Fruit fly (Drosophila melanogaster) whole organism, embryonic: ENCODE results near the gene trr.

Source experiments
- Abd-B ChIP-seq: fragments of 200-800 bp; sonication (Bioruptor generic); optimal IDR thresholded peaks from 2 replicates; lab custom pipeline; 2018; ENCODE audit warnings: missing biosample characterization, mild to moderate bottlenecking, missing genetic modification characterization, moderate library complexity
- Bgb ChIP-seq: fragments of 200-800 bp; sonication (Bioruptor generic); IDR thresholded peaks from 2 replicates; pipeline ENCODE4 v1.3.6; 2022; ENCODE audit warnings: missing biosample characterization, missing genetic modification characterization; ENCODE audit not compliant: partially characterized antibody
- Bteb2 ChIP-seq: fragments of 200-800 bp; sonication (Bioruptor generic); optimal IDR thresholded peaks from 2 replicates; lab custom pipeline; 2016; ENCODE audit warnings: missing biosample characterization, missing genetic modification characterization
- CG10267 ChIP-seq: fragments of 200-800 bp; sonication (Bioruptor generic); optimal IDR thresholded peaks from 2 replicates; lab custom pipeline; 2018; ENCODE audit warnings: missing biosample characterization, mild to moderate bottlenecking, missing genetic modification characterization, moderate library complexity
- CG10274 ChIP-seq: fragments of 200-800 bp; sonication (Bioruptor generic); optimal IDR thresholded peaks from 3 replicates; lab custom pipeline; 2017; ENCODE audit warnings: missing biosample characterization, mild to moderate bottlenecking, missing genetic modification characterization
- CG10979 ChIP-seq: fragments of 200-800 bp; sonication (Bioruptor generic); optimal IDR thresholded peaks from 2 replicates; lab custom pipeline; 2018; ENCODE audit warnings: missing biosample characterization, mild to moderate bottlenecking, missing genetic modification characterization, moderate library complexity
- CG11085 ChIP-seq: fragments of 200-800 bp; sonication (Bioruptor generic); IDR thresholded peaks from 2 replicates; pipeline ENCODE4 v1.3.6; 2022; ENCODE audit warnings: missing biosample characterization, missing genetic modification characterization
- CG12155 ChIP-seq: fragments of 200-800 bp; sonication (Bioruptor generic); optimal IDR thresholded peaks from 3 replicates; lab custom pipeline; 2016; ENCODE audit warnings: missing biosample characterization, missing genetic modification characterization
- CG12219 ChIP-seq: fragments of 200-800 bp; sonication (Bioruptor generic); optimal IDR thresholded peaks from 3 replicates; lab custom pipeline; 2018; ENCODE audit warnings: missing biosample characterization, mild to moderate bottlenecking, missing genetic modification characterization
- CG13775 ChIP-seq: fragments of 200-800 bp; sonication (Bioruptor generic); optimal IDR thresholded peaks from 3 replicates; lab custom pipeline; 2017; ENCODE audit warnings: missing biosample characterization, mild to moderate bottlenecking, missing genetic modification characterization
- CG15073 ChIP-seq: fragments of 200-800 bp; sonication (Bioruptor generic); optimal IDR thresholded peaks from 2 replicates; lab custom pipeline; 2016; ENCODE audit warnings: missing biosample characterization, missing genetic modification characterization
- CG1603 ChIP-seq: fragments of 200-800 bp; sonication (Bioruptor generic); optimal IDR thresholded peaks from 2 replicates; lab custom pipeline; 2019; ENCODE audit warnings: missing biosample characterization, mild to moderate bottlenecking, missing genetic modification characterization, moderate library complexity
- CG2116 ChIP-seq: fragments of 200-800 bp; sonication (Bioruptor generic); optimal IDR thresholded peaks from 3 replicates; lab custom pipeline; 2018; ENCODE audit warnings: missing biosample characterization, mild to moderate bottlenecking, missing genetic modification characterization
- CG30431 ChIP-seq: fragments of 200-800 bp; sonication (Bioruptor generic); optimal IDR thresholded peaks from 2 replicates; lab custom pipeline; 2017; ENCODE audit warnings: missing biosample characterization, missing genetic modification characterization
- CG31388 ChIP-seq: fragments of 200-800 bp; sonication (Bioruptor generic); optimal IDR thresholded peaks from 2 replicates; lab custom pipeline; 2016; ENCODE audit warnings: missing biosample characterization, missing genetic modification characterization
- CG31441 ChIP-seq: fragments of 200-800 bp; sonication (Bioruptor generic); IDR thresholded peaks from 2 replicates; pipeline ENCODE4 v1.3.6; 2022; ENCODE audit warnings: missing biosample characterization, missing genetic modification characterization
- CG34422 ChIP-seq: fragments of 200-800 bp; sonication (Bioruptor generic); IDR thresholded peaks from 3 replicates; pipeline ENCODE4 v1.3.6; 2022; ENCODE audit warnings: missing biosample characterization, missing genetic modification characterization
- CG4820 ChIP-seq: fragments of 200-800 bp; sonication (Bioruptor generic); optimal IDR thresholded peaks from 3 replicates; lab custom pipeline; 2016; ENCODE audit warnings: missing biosample characterization, missing genetic modification characterization
- CG5953 ChIP-seq: fragments of 200-800 bp; sonication (Bioruptor generic); IDR thresholded peaks from 2 replicates; pipeline ENCODE4 v1.3.6; 2022; ENCODE audit warnings: missing biosample characterization, missing genetic modification characterization
- CG6791 ChIP-seq: fragments of 200-800 bp; sonication (Bioruptor generic); IDR thresholded peaks from 3 replicates; pipeline ENCODE4 v1.3.6; 2022; ENCODE audit warnings: missing biosample characterization, missing genetic modification characterization; ENCODE audit not compliant: partially characterized antibody
- CG8089 ChIP-seq: fragments of 200-800 bp; sonication (Bioruptor generic); optimal IDR thresholded peaks from 3 replicates; lab custom pipeline; 2016; ENCODE audit warnings: missing biosample characterization, missing genetic modification characterization
- CG8765 ChIP-seq: fragments of 200-800 bp; sonication (Bioruptor generic); IDR thresholded peaks from 2 replicates; pipeline ENCODE4 v1.3.6; 2022; ENCODE audit warnings: missing biosample characterization, missing genetic modification characterization
- CG9437 ChIP-seq: fragments of 200-800 bp; sonication (Bioruptor generic); optimal IDR thresholded peaks from 2 replicates; lab custom pipeline; 2018; ENCODE audit warnings: missing biosample characterization, mild to moderate bottlenecking, missing genetic modification characterization
- CG9609 ChIP-seq: fragments of 200-800 bp; sonication (Bioruptor generic); optimal IDR thresholded peaks from 3 replicates; lab custom pipeline; 2016; ENCODE audit warnings: missing biosample characterization, missing genetic modification characterization
- CHES-1-like ChIP-seq: fragments of 200-800 bp; sonication (Bioruptor generic); optimal IDR thresholded peaks from 2 replicates; lab custom pipeline; 2016; ENCODE audit warnings: missing biosample characterization, missing genetic modification characterization
- Camta ChIP-seq: fragments of 200-800 bp; sonication (Bioruptor generic); optimal IDR thresholded peaks from 2 replicates; lab custom pipeline; 2016; ENCODE audit warnings: missing biosample characterization, missing genetic modification characterization
- Dip3 ChIP-seq: fragments of 200-800 bp; sonication (Bioruptor generic); optimal IDR thresholded peaks from 3 replicates; lab custom pipeline; 2016; ENCODE audit warnings: missing biosample characterization, missing genetic modification characterization
- Elba2 ChIP-seq: fragments of 200-800 bp; sonication (Bioruptor generic); optimal IDR thresholded peaks from 3 replicates; lab custom pipeline; 2016; ENCODE audit warnings: missing biosample characterization, missing genetic modification characterization
- HLH4C ChIP-seq: fragments of 200-800 bp; sonication (Bioruptor generic); IDR thresholded peaks from 3 replicates; pipeline ENCODE4 v1.3.6; 2022; ENCODE audit warnings: missing biosample characterization, missing genetic modification characterization; ENCODE audit not compliant: partially characterized antibody
- MBD-R2 ChIP-seq: fragments of 200-800 bp; sonication (Bioruptor generic); IDR thresholded peaks from 2 replicates; pipeline ENCODE4 v1.3.6; 2022; ENCODE audit warnings: missing biosample characterization, missing genetic modification characterization
- Sox100B ChIP-seq: fragments of 200-800 bp; sonication (Bioruptor generic); optimal IDR thresholded peaks from 3 replicates; lab custom pipeline; 2018; ENCODE audit warnings: missing biosample characterization, mild to moderate bottlenecking, missing genetic modification characterization
- al ChIP-seq: fragments of 200-800 bp; sonication (Bioruptor generic); IDR thresholded peaks from 2 replicates; pipeline ENCODE4 v1.3.6; 2022; ENCODE audit warnings: missing biosample characterization, missing genetic modification characterization
- ara ChIP-seq: fragments of 200-800 bp; sonication (Bioruptor generic); IDR thresholded peaks from 2 replicates; pipeline ENCODE4 v1.3.6; 2022; ENCODE audit warnings: missing biosample characterization, missing genetic modification characterization
- ash1 ChIP-seq: fragments of 200-800 bp; sonication (Bioruptor generic); optimal IDR thresholded peaks from 2 replicates; lab custom pipeline; 2018; ENCODE audit warnings: missing biosample characterization, mild to moderate bottlenecking, missing genetic modification characterization
- chm ChIP-seq: fragments of 200-800 bp; sonication (Bioruptor generic); IDR thresholded peaks from 2 replicates; pipeline ENCODE4 v1.3.6; 2022; ENCODE audit warnings: missing biosample characterization, missing genetic modification characterization
- chn ChIP-seq: fragments of 200-800 bp; sonication (Bioruptor generic); optimal IDR thresholded peaks from 2 replicates; lab custom pipeline; 2016; ENCODE audit warnings: missing biosample characterization, missing genetic modification characterization
- fd3F ChIP-seq: fragments of 200-800 bp; sonication (Bioruptor generic); optimal IDR thresholded peaks from 2 replicates; lab custom pipeline; 2018; ENCODE audit warnings: missing biosample characterization, mild to moderate bottlenecking, missing genetic modification characterization, moderate library complexity
- ken ChIP-seq: fragments of 200-800 bp; sonication (Bioruptor generic); IDR thresholded peaks from 3 replicates; pipeline ENCODE4 v1.3.6; 2022; ENCODE audit warnings: missing biosample characterization, missing genetic modification characterization
- lmd ChIP-seq: fragments of 200-800 bp; sonication (Bioruptor generic); IDR thresholded peaks from 2 replicates; pipeline ENCODE4 v1.3.6; 2022; ENCODE audit warnings: missing biosample characterization, missing genetic modification characterization
- lola ChIP-seq, 3 experiments: fragments of >200 bp in 2 of 3; fragments of 200-800 bp in 1 of 3; sonication (Bioruptor generic) in 1 of 3; optimal IDR thresholded peaks; 2 replicates each; lab custom pipeline; 2017 to 2019; ENCODE audit warnings: missing biosample characterization in 3 of 3, missing genetic modification characterization in 3 of 3, mild to moderate bottlenecking in 1 of 3, moderate library complexity in 1 of 3
- mirr ChIP-seq: fragments of 200-800 bp; sonication (Bioruptor generic); optimal IDR thresholded peaks from 3 replicates; lab custom pipeline; 2018; ENCODE audit warnings: missing biosample characterization, mild to moderate bottlenecking, missing genetic modification characterization
- odd ChIP-seq: fragments of 200-800 bp; sonication (Bioruptor generic); optimal IDR thresholded peaks from 2 replicates; lab custom pipeline; 2017; ENCODE audit warnings: missing biosample characterization, mild to moderate bottlenecking, missing genetic modification characterization
- org-1 ChIP-seq: fragments of 200-800 bp; sonication (Bioruptor generic); optimal IDR thresholded peaks from 2 replicates; lab custom pipeline; 2017; ENCODE audit warnings: missing biosample characterization, missing genetic modification characterization
- pb ChIP-seq: fragments of 200-800 bp; sonication (Bioruptor generic); optimal IDR thresholded peaks from 3 replicates; lab custom pipeline; 2016; ENCODE audit warnings: missing biosample characterization, missing genetic modification characterization
- peb ChIP-seq: fragments of 200-800 bp; sonication (Bioruptor generic); IDR thresholded peaks from 2 replicates; pipeline ENCODE4 v1.3.6; 2022; ENCODE audit warnings: missing biosample characterization, missing genetic modification characterization
- rib ChIP-seq: fragments of 200-800 bp; sonication (Bioruptor generic); IDR thresholded peaks from 2 replicates; pipeline ENCODE4 v1.3.6; 2022; ENCODE audit warnings: missing biosample characterization, missing genetic modification characterization
- schlank ChIP-seq: fragments of 200-800 bp; sonication (Bioruptor generic); optimal IDR thresholded peaks from 2 replicates; lab custom pipeline; 2018; ENCODE audit warnings: missing biosample characterization, mild to moderate bottlenecking, missing genetic modification characterization
- sens-2 ChIP-seq: fragments of 200-800 bp; sonication (Bioruptor generic); IDR thresholded peaks from 2 replicates; pipeline ENCODE4 v1.3.6; 2022; ENCODE audit warnings: missing biosample characterization, missing genetic modification characterization
- sima ChIP-seq: fragments of 200-800 bp; sonication (Bioruptor generic); optimal IDR thresholded peaks from 2 replicates; lab custom pipeline; 2016; ENCODE audit warnings: missing biosample characterization, missing genetic modification characterization
- sug ChIP-seq: fragments of 200-800 bp; optimal IDR thresholded peaks from 2 replicates; lab custom pipeline; 2019; ENCODE audit warnings: missing biosample characterization, mild to moderate bottlenecking, missing genetic modification characterization, moderate library complexity
- twi ChIP-seq: fragments of 200-800 bp; optimal IDR thresholded peaks from 2 replicates; lab custom pipeline; 2019; ENCODE audit warnings: missing biosample characterization, mild to moderate bottlenecking, missing genetic modification characterization, moderate library complexity

The trr gene

DNA sequence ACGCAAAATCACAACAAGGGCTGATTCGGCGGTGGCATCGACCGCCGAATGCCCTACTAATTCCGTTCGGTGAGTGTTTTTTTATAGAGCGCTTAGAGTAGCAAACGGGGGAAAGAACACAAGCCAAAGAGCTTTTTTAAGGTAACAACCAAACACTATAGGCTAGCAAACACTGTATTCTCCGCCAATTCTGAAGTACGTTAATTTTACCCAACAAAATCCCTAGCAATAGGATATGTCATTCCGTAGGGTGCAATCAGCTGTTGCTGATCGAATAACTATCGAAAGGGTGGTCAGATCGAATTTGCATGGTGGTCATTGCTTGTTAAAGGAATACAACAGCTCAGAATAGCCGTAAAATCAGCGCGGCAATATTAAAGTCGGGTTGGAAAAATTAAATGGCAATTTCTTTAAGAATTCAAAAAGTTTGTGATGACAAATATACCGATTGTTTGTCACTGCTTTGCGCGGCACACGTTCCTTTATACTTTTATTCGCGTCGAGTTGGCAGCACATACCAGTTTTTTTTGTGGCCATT is 18.0 kb upstream of the trr start, which contains the start of gene mip130 (continued):
- TF ChIP-seq CG1603 (tag; lab: Kevin White, UChicago) (peak; percentile 50), ara (GFP tag; lab: Robert Waterston, UW) (no peak), CG11085 (no peak), Dip3 (peak; percentile 66), CG6791 (GFP tag; lab: Robert Waterston, UW) (peak; percentile 73), pb (GFP tag; lab: Kevin White, UChicago) (peak; percentile 17), lola (GFP tag; optimal IDR thresholded peaks at IDR 0.05; lab: Kevin White, UChicago) (peak in 1 of 3 experiments; percentile 18), lmd (peak; percentile 45; the same call in 1 of the 2 replicates), CG30431 (GFP tag; lab: Kevin White, UChicago) (no peak), Bgb (GFP tag; lab: Robert Waterston, UW) (peak; percentile 68), ken (GFP tag; lab: Robert Waterston, UW) (no peak), CG8089 (GFP tag; lab: Kevin White, UChicago) (no peak), Camta (GFP tag; lab: Kevin White, UChicago) (peak; percentile 54), CG10979 (tag; lab: Kevin White, UChicago) (peak; percentile 36), chm (GFP tag; lab: Robert Waterston, UW) (no peak), al (0 out of 2 replicates have a peak, but pooled peaks have one; percentile 34), Sox100B (GFP tag; lab: Kevin White, UChicago) (no peak), CG5953 (GFP tag; lab: Robert Waterston, UW) (no peak), fd3F (GFP tag; lab: Kevin White, UChicago) (peak; percentile 34), CG4820 (GFP tag; lab: Kevin White, UChicago) (peak; percentile 17), CG13775 (GFP tag; lab: Kevin White, UChicago) (peak; percentile 31), CG2116 (GFP tag; lab: Kevin White, UChicago) (peak; percentile 47), MBD-R2 (GFP tag; lab: Robert Waterston, UW) (peak; percentile 62), HLH4C (peak; percentile 59; the same call in 2 of the 3 replicates), CG15073 (no peak), Abd-B (peak; percentile 21), CG34422 (peak; percentile 54; the same call in 1 of the 3 replicates), Bteb2 (no peak), sens-2 (no peak), sug (peak; percentile 49), ash1 (GFP tag; lab: Kevin White, UChicago) (no peak), CHES-1-like (GFP tag; lab: Kevin White, UChicago) (no peak), CG9609 (no peak), CG12219 (peak; percentile 41), CG10267 (tag; lab: Kevin White, UChicago) (peak; percentile 25), schlank (no peak), Elba2 (no peak), CG8765 (GFP tag; lab: Robert Waterston, UW) (no peak), peb (GFP tag; lab: Robert Waterston, UW) (peak; percentile 30; the same call in 1 of the 2 replicates), CG31388 (no peak), CG9437 (peak; percentile 9), twi (tag; lab: Kevin White, UChicago) (peak; percentile 4), sima (GFP tag; lab: Kevin White, UChicago) (no peak), CG10274 (GFP tag; lab: Kevin White, UChicago) (peak; percentile 99), org-1 (GFP tag; lab: Kevin White, UChicago) (no peak), mirr (GFP tag; lab: Kevin White, UChicago) (peak; percentile 36), CG31441 (peak; percentile 44; the same call in 1 of the 2 replicates), rib (GFP tag; lab: Robert Waterston, UW) (peak; percentile 36; the same call in 1 of the 2 replicates), CG12155 (GFP tag; lab: Kevin White, UChicago) (peak; percentile 38), chn (peak; percentile 21), odd (GFP tag; lab: Kevin White, UChicago) (no peak)
